Fruit fly (Drosophila melanogaster) whole organism, pupa: Measurements from ENCODE around the gene CG43680.

Experiments
- CG12605 ChIP-seq: fragments of 200-800 bp; sonication (Bioruptor generic); IDR thresholded peaks from 2 replicates; pipeline ENCODE4 v1.3.6; 2022; ENCODE audit warnings: missing biosample characterization, missing genetic modification characterization
- CG34367 ChIP-seq: fragments of 200-800 bp; sonication (Bioruptor generic); optimal IDR thresholded peaks from 2 replicates; lab custom pipeline; 2018; ENCODE audit warnings: missing biosample characterization, mild to moderate bottlenecking, missing genetic modification characterization
- CG4496 ChIP-seq: fragments of 200-800 bp; sonication (Bioruptor generic); IDR thresholded peaks from 3 replicates; pipeline ENCODE4 v1.3.6; 2022; ENCODE audit warnings: missing biosample characterization, missing genetic modification characterization
- CG8301 ChIP-seq: fragments of 200-800 bp; sonication (Bioruptor generic); optimal IDR thresholded peaks from 2 replicates; lab custom pipeline; 2018; ENCODE audit warnings: missing biosample characterization, mild to moderate bottlenecking, missing genetic modification characterization
- Ets98B ChIP-seq: fragments of 200-800 bp; sonication (Bioruptor generic); IDR thresholded peaks from 2 replicates; pipeline ENCODE4 v1.3.6; 2022; ENCODE audit warnings: missing biosample characterization, missing genetic modification characterization
- Snoo ChIP-seq: fragments of 200-800 bp; sonication (Bioruptor generic); optimal IDR thresholded peaks from 3 replicates; lab custom pipeline; 2017; ENCODE audit warnings: missing biosample characterization, mild to moderate bottlenecking, missing genetic modification characterization, inconsistent platforms
- fd96Ca ChIP-seq: fragments of 200-800 bp; sonication (Bioruptor generic); IDR thresholded peaks from 3 replicates; pipeline ENCODE4 v1.3.6; 2022; ENCODE audit warnings: missing biosample characterization, missing genetic modification characterization

DNA sequence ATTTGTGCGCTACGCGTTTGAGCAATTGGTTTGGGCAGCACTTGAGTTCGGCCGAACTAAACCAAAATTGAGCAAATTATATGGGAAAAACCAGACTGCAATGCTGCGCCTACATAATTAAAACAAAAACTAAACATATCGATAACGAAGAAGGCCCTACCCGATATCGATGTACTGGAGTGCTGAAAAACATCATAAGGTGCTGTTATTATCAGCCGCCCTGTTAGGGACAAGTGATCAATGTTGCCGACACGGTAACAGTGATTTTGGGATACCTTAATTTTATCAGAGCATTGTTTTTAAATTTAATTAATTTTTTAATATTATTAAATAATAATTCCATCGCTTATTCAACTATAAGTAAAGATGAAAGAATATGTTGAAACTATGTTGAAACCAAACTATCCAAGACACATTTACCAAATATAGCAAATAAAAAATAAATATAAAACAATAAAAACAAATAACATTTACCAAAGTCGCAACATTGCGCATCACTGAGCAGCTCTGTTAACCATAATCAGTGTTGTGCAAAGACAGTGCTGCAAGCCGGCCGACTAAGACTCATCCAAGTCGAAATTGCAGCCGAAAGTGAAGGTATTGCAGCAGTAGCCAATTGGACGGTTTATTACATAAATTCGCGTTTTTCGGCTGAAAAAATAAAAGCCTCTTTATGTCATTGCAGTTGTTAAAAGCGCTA lies 41.6 kb upstream of the CG43680 start, which contains the start of the genes sstn, Plp and GlyRS:
- TF ChIP-seq CG12605 (no peak), Ets98B (GFP tag; lab: Robert Waterston, UW) (no peak), fd96Ca (GFP tag; lab: Robert Waterston, UW) (no peak), CG4496 (GFP tag; lab: Robert Waterston, UW) (no peak), CG34367 (tag; lab: Kevin White, UChicago) (no peak), CG8301 (tag; lab: Kevin White, UChicago) (no peak), Snoo (no peak)
